Fruit fly (Drosophila melanogaster) whole organism, wandering third instar larva: ENCODE results near the gene CG8945.
A peak's percentile ranks its signal among the peaks of the same experiment; 100 is the strongest.

ENCODE experiments used
- Abd-B ChIP-seq: fragments of >200 bp; optimal IDR thresholded peaks from 2 replicates; lab custom pipeline; 2017; ENCODE audit warnings: missing biosample characterization, missing genetic modification characterization
- CG32264 ChIP-seq: fragments of 200-800 bp; sonication (Bioruptor generic); optimal IDR thresholded peaks from 2 replicates; lab custom pipeline; 2016; ENCODE audit warnings: missing biosample characterization, missing genetic modification characterization
- CG9705 ChIP-seq: fragments of 200-800 bp; sonication (Bioruptor generic); optimal IDR thresholded peaks from 2 replicates; lab custom pipeline; 2018; ENCODE audit warnings: missing biosample characterization, mild to moderate bottlenecking, missing genetic modification characterization
- CrebA ChIP-seq: fragments of 200-800 bp; sonication (Bioruptor generic); optimal IDR thresholded peaks from 2 replicates; lab custom pipeline; 2016; ENCODE audit warnings: missing biosample characterization, mild to moderate bottlenecking, missing genetic modification characterization, borderline replicate concordance
- Dfd ChIP-seq: fragments of >200 bp; optimal IDR thresholded peaks from 2 replicates; lab custom pipeline; 2017; ENCODE audit warnings: missing biosample characterization, missing genetic modification characterization
- Dif ChIP-seq: fragments of 200-275, 200-300 bp; sonication (Bioruptor generic); optimal IDR thresholded peaks from 2 replicates; lab custom pipeline; 2018; ENCODE audit warnings: missing biosample characterization, missing genetic modification characterization; ENCODE audit not compliant: partially characterized antibody
- GATAd ChIP-seq: sonication (Bioruptor generic); optimal IDR thresholded peaks from 2 replicates; lab custom pipeline; 2016; ENCODE audit warnings: missing biosample characterization, missing genetic modification characterization
- HLH106 ChIP-seq: fragments of 200-800 bp; optimal IDR thresholded peaks from 3 replicates; lab custom pipeline; 2019; ENCODE audit warnings: missing biosample characterization, mild to moderate bottlenecking, missing genetic modification characterization, moderate library complexity
- Hnf4 ChIP-seq: fragments of 200-800 bp; sonication (Bioruptor generic); optimal IDR thresholded peaks from 2 replicates; lab custom pipeline; 2016; ENCODE audit warnings: missing biosample characterization, mild to moderate bottlenecking, missing genetic modification characterization
- Hr78 ChIP-seq: fragments of >200 bp; optimal IDR thresholded peaks from 2 replicates; lab custom pipeline; 2017; ENCODE audit warnings: missing biosample characterization, missing genetic modification characterization
- Hr83 ChIP-seq: fragments of 200-300 bp; sonication (Bioruptor generic); optimal IDR thresholded peaks from 2 replicates; lab custom pipeline; 2016; ENCODE audit warnings: missing biosample characterization, mild to moderate bottlenecking, missing genetic modification characterization, moderate library complexity; ENCODE audit not compliant: poor library complexity, severe bottlenecking
- Jra ChIP-seq: sonication (Bioruptor generic); optimal IDR thresholded peaks from 2 replicates; lab custom pipeline; 2016; ENCODE audit warnings: missing biosample characterization, missing genetic modification characterization
- Mio ChIP-seq: sonication (Bioruptor generic); optimal IDR thresholded peaks from 2 replicates; lab custom pipeline; 2016; ENCODE audit warnings: missing biosample characterization, missing genetic modification characterization
- Myc ChIP-seq: fragments of >200 bp; optimal IDR thresholded peaks from 2 replicates; lab custom pipeline; 2017
- N ChIP-seq: fragments of >200 bp; optimal IDR thresholded peaks from 2 replicates; lab custom pipeline; 2018; ENCODE audit warnings: missing biosample characterization, missing external identifiers, missing genetic modification characterization
- OdsH ChIP-seq: fragments of 200-800 bp; sonication (Bioruptor generic); optimal IDR thresholded peaks from 2 replicates; lab custom pipeline; 2016; ENCODE audit warnings: missing biosample characterization, mild to moderate bottlenecking, missing genetic modification characterization
- Rel ChIP-seq, 2 experiments: fragments of 200-800 bp; sonication (Bioruptor generic) in 1 of 2; optimal IDR thresholded peaks; 2 replicates in 1 of 2; 3 replicates in 1 of 2; lab custom pipeline; 2016 to 2019; ENCODE audit warnings: mild to moderate bottlenecking in 2 of 2, missing biosample characterization in 2 of 2, missing genetic modification characterization in 2 of 2, moderate library complexity in 1 of 2
- Sp1 ChIP-seq: fragments of 200-800 bp; sonication (Bioruptor generic); optimal IDR thresholded peaks from 3 replicates; lab custom pipeline; 2019; ENCODE audit warnings: missing biosample characterization, mild to moderate bottlenecking, missing genetic modification characterization, moderate library complexity
- Vsx2 ChIP-seq: fragments of 200-300, 225-300 bp; sonication (Bioruptor generic); optimal IDR thresholded peaks from 2 replicates; lab custom pipeline; 2018; ENCODE audit warnings: missing biosample characterization, missing genetic modification characterization; ENCODE audit not compliant: partially characterized antibody
- br ChIP-seq: fragments of 200-800 bp; sonication (Bioruptor generic); optimal IDR thresholded peaks from 2 replicates; lab custom pipeline; 2016; ENCODE audit warnings: missing biosample characterization, missing genetic modification characterization
- brk ChIP-seq: fragments of 200-800 bp; sonication (Bioruptor generic); optimal IDR thresholded peaks from 2 replicates; lab custom pipeline; 2016; ENCODE audit warnings: missing biosample characterization, mild to moderate bottlenecking, missing genetic modification characterization
- dl ChIP-seq, 2 experiments: fragments of 175-275, 200-275 bp in 1 of 2; fragments of 200-275 bp in 1 of 2; sonication (Bioruptor generic); optimal IDR thresholded peaks; lab custom pipeline; 2018; ENCODE audit warnings: mild to moderate bottlenecking in 2 of 2, missing biosample characterization in 2 of 2, missing genetic modification characterization in 2 of 2, moderate library complexity in 2 of 2; ENCODE audit not compliant: partially characterized antibody in 2 of 2, insufficient read depth in 1 of 2
- dmrt93B ChIP-seq: fragments of 200-800 bp; sonication (Bioruptor generic); optimal IDR thresholded peaks from 2 replicates; lab custom pipeline; 2018; ENCODE audit warnings: missing biosample characterization, mild to moderate bottlenecking, missing genetic modification characterization
- dsf ChIP-seq: sonication (Bioruptor generic); optimal IDR thresholded peaks from 2 replicates; lab custom pipeline; 2016; ENCODE audit warnings: missing biosample characterization, missing genetic modification characterization, borderline replicate concordance
- ey ChIP-seq: fragments of 200-800 bp; sonication (Bioruptor generic); optimal IDR thresholded peaks from 2 replicates; lab custom pipeline; 2016; ENCODE audit warnings: missing biosample characterization, missing genetic modification characterization
- foxo ChIP-seq, 2 experiments: fragments of 200-800 bp; sonication (Bioruptor generic); optimal IDR thresholded peaks; 2 replicates in 1 of 2; 3 replicates in 1 of 2; lab custom pipeline; 2016 to 2017; ENCODE audit warnings: missing biosample characterization in 2 of 2, missing genetic modification characterization in 2 of 2
- fru ChIP-seq: fragments of 200-800 bp; sonication (Bioruptor generic); optimal IDR thresholded peaks from 3 replicates; lab custom pipeline; 2016; ENCODE audit warnings: missing biosample characterization, mild to moderate bottlenecking, missing genetic modification characterization
- h ChIP-seq: fragments of 200-800 bp; sonication (Bioruptor generic); optimal IDR thresholded peaks from 3 replicates; lab custom pipeline; 2016; ENCODE audit warnings: missing biosample characterization, mild to moderate bottlenecking, missing genetic modification characterization
- jim ChIP-seq: fragments of 175-275, 200-325 bp; sonication (Bioruptor generic); optimal IDR thresholded peaks from 2 replicates; lab custom pipeline; 2016; ENCODE audit warnings: missing biosample characterization, mild to moderate bottlenecking, missing genetic modification characterization
- lola ChIP-seq: fragments of >200 bp; optimal IDR thresholded peaks from 2 replicates; lab custom pipeline; 2017; ENCODE audit warnings: missing biosample characterization, missing genetic modification characterization
- pan ChIP-seq: fragments of >200 bp; optimal IDR thresholded peaks from 2 replicates; lab custom pipeline; 2017
- psq ChIP-seq: fragments of 200-800 bp; sonication (Bioruptor generic); optimal IDR thresholded peaks from 3 replicates; lab custom pipeline; 2017; ENCODE audit warnings: missing biosample characterization, mild to moderate bottlenecking, missing genetic modification characterization, moderate library complexity
- rgr ChIP-seq: fragments of 200-800 bp; sonication (Bioruptor generic); optimal IDR thresholded peaks from 3 replicates; lab custom pipeline; 2016; ENCODE audit warnings: missing biosample characterization, mild to moderate bottlenecking, missing genetic modification characterization
- sage ChIP-seq: fragments of 200-800 bp; sonication (Bioruptor generic); optimal IDR thresholded peaks from 2 replicates; lab custom pipeline; 2016; ENCODE audit warnings: missing biosample characterization, mild to moderate bottlenecking, missing genetic modification characterization
- sv ChIP-seq: fragments of 200-800 bp; sonication (Bioruptor generic); optimal IDR thresholded peaks from 3 replicates; lab custom pipeline; 2016; ENCODE audit warnings: missing biosample characterization, missing genetic modification characterization
- tai ChIP-seq: sonication (Bioruptor generic); optimal IDR thresholded peaks from 2 replicates; lab custom pipeline; 2016; ENCODE audit warnings: missing biosample characterization, missing genetic modification characterization
- usp ChIP-seq: fragments of >200 bp; optimal IDR thresholded peaks from 2 replicates; lab custom pipeline; 2017; ENCODE audit warnings: missing biosample characterization, missing genetic modification characterization
- woc ChIP-seq: sonication (Bioruptor generic); optimal IDR thresholded peaks from 2 replicates; lab custom pipeline; 2016; ENCODE audit warnings: missing biosample characterization, mild to moderate bottlenecking, missing genetic modification characterization

The CG8945 gene

dm6 chrX:17091062-17091904, 3.8 kb upstream of the CG8945 start, which contains the start of the genes CG16700 and CG4991:
Gene CG16700, plus strand, starts transcription at chrX:17091854.
Gene CG4991, plus strand, starts transcription at chrX:17091854.
- peak; percentile 31 for TF ChIP-seq Vsx2 (GFP tag; lab: Kevin White, UChicago)
- TF ChIP-seq HLH106 = peak; percentile 91
- TF ChIP-seq Dfd (GFP tag; lab: Kevin White, UChicago) = no peak
- TF ChIP-seq sv = no peak
- peak; percentile 71 for TF ChIP-seq fru (GFP tag; lab: Kevin White, UChicago)
- no peak for TF ChIP-seq sage (GFP tag; lab: Kevin White, UChicago)
- TF ChIP-seq CG32264 (GFP tag; lab: Kevin White, UChicago) = no peak
- no peak for TF ChIP-seq Hnf4 (GFP tag; lab: Kevin White, UChicago)
- TF ChIP-seq Mio (GFP tag; lab: Kevin White, UChicago) = no peak
- TF ChIP-seq Abd-B (GFP tag; lab: Kevin White, UChicago) = no peak
- TF ChIP-seq dmrt93B (GFP tag; lab: Kevin White, UChicago) = peak; percentile 80
- TF ChIP-seq br = no peak
- peak; percentile 45 for TF ChIP-seq CG9705 (GFP tag; lab: Kevin White, UChicago)
- peak; percentile 62 for TF ChIP-seq h (GFP tag; lab: Kevin White, UChicago)
- TF ChIP-seq GATAd (GFP tag; lab: Kevin White, UChicago) = peak; percentile 26
- no peak for TF ChIP-seq Myc (lab: Kevin White, UChicago)
- peak; percentile 48 for TF ChIP-seq ey
- TF ChIP-seq pan (lab: Kevin White, UChicago) = no peak
- no peak for TF ChIP-seq Rel (GFP tag; optimal IDR thresholded peaks at IDR 0.05; lab: Kevin White, UChicago)
- TF ChIP-seq Rel (tag; optimal IDR thresholded peaks at IDR 0.05; lab: Kevin White, UChicago) = no peak
- TF ChIP-seq CrebA (GFP tag; lab: Kevin White, UChicago) = no peak
- no peak for TF ChIP-seq usp (GFP tag; lab: Kevin White, UChicago)
- TF ChIP-seq psq (GFP tag; lab: Kevin White, UChicago) = peak; percentile 74
- no peak for TF ChIP-seq N (GFP tag; lab: Kevin White, UChicago)
- TF ChIP-seq Hr83 (GFP tag; lab: Kevin White, UChicago) = peak; percentile 6
- TF ChIP-seq rgr = peak; percentile 66
- no peak for TF ChIP-seq brk
- peak; percentile 91 for TF ChIP-seq Sp1 (GFP tag; lab: Kevin White, UChicago)
- TF ChIP-seq Jra (GFP tag; lab: Kevin White, UChicago) = peak; percentile 29
- peak in 1 of 2 experiments; percentile 82 for TF ChIP-seq foxo (GFP tag; optimal IDR thresholded peaks at IDR 0.05; lab: Kevin White, UChicago)
- peak; percentile 62 for TF ChIP-seq woc (GFP tag; lab: Kevin White, UChicago)
- peak in 1 of 2 experiments; percentile 4 for TF ChIP-seq dl (GFP tag; optimal IDR thresholded peaks at IDR 0.05; lab: Kevin White, UChicago; ENCODE audit: insufficient read depth in 1 of 2, partially characterized antibody in 2 of 2)
- TF ChIP-seq Dif (GFP tag; lab: Kevin White, UChicago) = peak; percentile 1
- no peak for TF ChIP-seq Hr78
- TF ChIP-seq dsf = no peak
- no peak for TF ChIP-seq lola
- no peak for TF ChIP-seq jim (GFP tag; lab: Kevin White, UChicago)
- no peak for TF ChIP-seq tai (GFP tag; lab: Kevin White, UChicago)
- TF ChIP-seq OdsH = peak; percentile 77

dm6 chrX:17090585-17090984, 3.1 kb upstream of the CG8945 start:
- TF ChIP-seq Jra (GFP tag; lab: Kevin White, UChicago) = no peak
- TF ChIP-seq sage (GFP tag; lab: Kevin White, UChicago) = no peak
- TF ChIP-seq Vsx2 (GFP tag; lab: Kevin White, UChicago) = no peak
- peak in 1 of 2 experiments; percentile 15 for TF ChIP-seq foxo (GFP tag; optimal IDR thresholded peaks at IDR 0.05; lab: Kevin White, UChicago)
- no peak for TF ChIP-seq GATAd (GFP tag; lab: Kevin White, UChicago)
- no peak for TF ChIP-seq Hr78
- TF ChIP-seq dl (GFP tag; optimal IDR thresholded peaks at IDR 0.05; lab: Kevin White, UChicago; ENCODE audit: insufficient read depth in 1 of 2, partially characterized antibody in 2 of 2) = no peak
- peak; percentile 27 for TF ChIP-seq HLH106
